Worm (Caenorhabditis elegans): Measurements from ENCODE around the gene zig-6.
A peak's percentile ranks its signal among the peaks of the same experiment; 100 is the strongest.

The zig-6 gene

DNA sequence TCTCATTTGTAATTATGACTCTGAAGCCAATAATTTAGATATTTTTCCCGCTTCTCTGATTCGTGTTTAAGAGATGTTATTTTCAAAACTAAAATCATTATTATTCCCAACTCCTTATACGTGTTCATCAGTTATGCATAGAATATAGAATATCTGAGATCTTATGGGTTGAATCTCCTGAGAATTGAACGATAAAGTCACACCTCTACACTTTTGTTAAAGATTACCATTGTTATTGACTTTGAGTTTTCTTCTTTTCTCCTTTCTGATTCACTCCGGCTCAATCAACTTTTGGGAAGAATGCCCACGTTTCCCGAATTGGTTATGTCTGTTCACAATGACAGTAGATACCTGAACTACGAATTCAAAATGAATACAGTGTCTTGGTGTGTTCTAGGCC lies 9.0 kb downstream of the zig-6 start, which contains the start of gene sru-48:
Gene sru-48, plus strand, starts transcription at position 301 of the 400 bp plus-strand sequence.
- TF ChIP-seq alr-1 (tag; optimal IDR thresholded peaks at IDR 0.05; ENCODE audit: borderline replicate concordance), result no peak
- TF ChIP-seq efl-1 (optimal IDR thresholded peaks at IDR 0.05), result no peak
- peak in 1 of 2 experiments; percentile 4 for TF ChIP-seq efl-1 (GFP tag; optimal IDR thresholded peaks at IDR 0.05 in 1 of 2)

DNA sequence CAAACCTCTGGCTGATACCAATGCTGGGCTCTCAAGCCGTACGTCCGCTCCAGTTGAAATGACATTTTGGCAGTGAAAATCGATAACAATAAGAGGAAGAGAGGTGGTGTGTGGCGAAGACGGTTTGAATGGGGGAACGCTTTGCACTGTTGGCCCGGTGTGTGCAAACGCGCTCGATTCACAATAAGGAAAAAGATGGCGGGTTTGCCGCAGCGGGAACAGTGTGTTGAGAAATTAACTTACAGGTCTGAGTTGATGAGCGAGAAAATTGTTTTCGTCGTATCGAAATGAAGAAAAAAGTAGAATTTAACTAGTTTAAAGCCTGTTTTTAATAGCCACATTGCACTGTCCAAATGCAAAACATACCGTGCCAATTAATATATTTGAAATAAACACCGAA lies 9.8 kb downstream of the zig-6 start, which contains the start of gene metl-9:
Gene metl-9, minus strand, starts transcription at position 101 of the 400 bp plus-strand sequence.
- TF ChIP-seq efl-1 (optimal IDR thresholded peaks at IDR 0.05), result no peak
- peak in 1 of 2 experiments; percentile 37 for TF ChIP-seq efl-1 (GFP tag; optimal IDR thresholded peaks at IDR 0.05 in 1 of 2)
- no peak for TF ChIP-seq isw-1 (GFP tag; IDR thresholded peaks at IDR 0.05)
- no peak for TF ChIP-seq lin-35 (GFP tag; optimal IDR thresholded peaks at IDR 0.05)
- no peak for TF ChIP-seq tlp-1 (tag; optimal IDR thresholded peaks at IDR 0.05)
- TF ChIP-seq lin-14 (GFP tag; optimal IDR thresholded peaks at IDR 0.05), result peak; percentile 9

DNA sequence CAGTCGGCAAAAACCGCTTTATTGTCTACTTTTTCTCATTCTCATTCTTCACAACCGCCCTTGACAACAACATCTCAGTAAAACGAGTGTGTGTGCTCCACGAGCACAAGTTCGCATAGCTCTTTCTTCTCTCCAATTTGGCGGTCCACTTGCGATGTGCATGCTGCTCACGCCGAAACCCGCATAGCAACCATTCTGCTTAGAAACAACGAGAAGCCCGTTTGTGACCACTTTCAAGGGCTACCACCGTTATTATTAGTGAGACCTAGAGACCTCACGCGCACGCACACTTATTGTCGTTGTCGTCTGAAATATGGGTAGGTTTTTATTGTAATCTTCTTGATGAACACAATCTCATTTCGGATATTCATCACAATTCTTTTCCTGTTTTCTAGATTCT lies 14.6 kb downstream of the zig-6 start, which contains the start of gene zchc-1A:
Gene zchc-1A, plus strand, starts transcription at position 114 of the 400 bp plus-strand sequence.
- TF ChIP-seq hpl-2 (GFP tag; optimal IDR thresholded peaks at IDR 0.05), result no peak
- peak; percentile 3 for TF ChIP-seq nhr-71 (tag; optimal IDR thresholded peaks at IDR 0.05)
- peak; percentile 62 for TF ChIP-seq fkh-8 (tag; optimal IDR thresholded peaks at IDR 0.05)

DNA sequence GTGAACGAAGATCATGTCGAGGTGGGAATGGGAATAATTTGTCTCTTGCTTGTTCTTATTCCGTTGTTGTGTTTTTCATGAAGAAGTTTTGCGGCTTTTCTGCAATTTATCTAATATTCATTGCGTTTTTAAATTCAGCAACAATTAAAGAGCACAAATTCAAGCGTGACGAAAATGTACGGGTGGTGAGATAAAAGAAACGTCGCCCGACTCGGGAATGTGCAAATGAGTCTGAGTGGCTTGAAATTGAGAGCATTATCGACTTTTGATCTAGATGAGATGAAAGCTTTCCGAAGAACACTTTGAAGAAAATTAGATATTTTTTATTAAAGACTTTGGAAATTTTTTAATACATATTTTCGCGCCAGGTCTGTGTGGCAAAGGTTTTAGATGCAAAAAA lies 17.8 kb downstream of the zig-6 start, which contains the start of gene T03G11.10:
Gene T03G11.10, minus strand, starts transcription at position 101 of the 400 bp plus-strand sequence.
- no peak for TF ChIP-seq irx-1 (tag; optimal IDR thresholded peaks at IDR 0.05)
- no peak for TF ChIP-seq nhr-77 (tag; optimal IDR thresholded peaks at IDR 0.05)
- TF ChIP-seq lin-13 (GFP tag; optimal IDR thresholded peaks at IDR 0.05), result no peak
- TF ChIP-seq swsn-7 (tag; optimal IDR thresholded peaks at IDR 0.05), result no peak
- TF ChIP-seq lin-39 (tag; optimal IDR thresholded peaks at IDR 0.05), result no peak
- no peak for TF ChIP-seq dsc-1 (tag; optimal IDR thresholded peaks at IDR 0.05)

DNA sequence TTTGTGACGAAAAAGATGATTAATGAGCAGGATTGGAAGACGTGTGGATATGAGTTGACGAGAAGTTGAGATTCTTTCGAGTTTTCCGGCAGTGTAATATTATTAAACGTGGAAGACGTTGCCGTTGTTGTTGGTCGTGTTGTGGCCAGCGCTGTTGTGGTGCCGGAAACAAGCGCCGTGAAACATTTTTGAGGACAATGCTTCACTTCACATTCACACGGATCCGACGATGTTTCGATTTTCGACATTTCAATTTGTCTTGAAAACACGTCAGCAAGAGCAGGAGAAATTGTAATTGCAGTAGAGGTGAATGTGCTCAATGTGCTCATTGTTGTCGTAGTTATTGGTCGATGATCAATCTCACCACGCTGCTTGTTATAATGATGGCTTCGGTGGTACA lies 20.1 kb downstream of the zig-6 start:
- no peak for TF ChIP-seq fos-1 (tag; optimal IDR thresholded peaks at IDR 0.05)
- TF ChIP-seq efl-1 (optimal IDR thresholded peaks at IDR 0.05), result no peak
- peak in 1 of 2 experiments; percentile 56 for TF ChIP-seq efl-1 (GFP tag; optimal IDR thresholded peaks at IDR 0.05 in 1 of 2)

DNA sequence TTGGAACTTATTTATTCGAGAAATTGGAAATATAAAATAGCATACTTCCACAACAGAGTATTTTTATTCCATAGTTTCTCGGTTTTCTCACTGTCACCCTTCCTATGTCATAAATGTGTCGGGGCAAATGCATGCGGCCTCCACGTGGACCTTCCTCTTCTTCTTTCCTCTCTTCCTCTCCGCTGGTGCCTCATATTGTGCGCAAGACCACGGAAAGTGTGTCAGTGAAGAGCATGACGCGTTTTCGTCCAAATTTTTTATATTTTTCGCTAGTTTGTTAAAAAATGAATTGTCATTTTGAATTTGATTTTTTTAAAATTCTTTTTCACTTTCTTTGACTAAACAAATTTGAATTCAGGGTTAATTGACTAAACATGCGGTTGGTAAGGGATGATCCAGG lies 23.8 kb downstream of the zig-6 start, which contains the start of gene mans-3:
Gene mans-3, plus strand, starts transcription at position 359 of the 400 bp plus-strand sequence.
- TF ChIP-seq aha-1 (tag; optimal IDR thresholded peaks at IDR 0.05) (no peak), grh-1 (GFP tag; IDR thresholded peaks at IDR 0.05) (peak; percentile 72), C34B4.2 (tag; optimal IDR thresholded peaks at IDR 0.05) (no peak), hlh-17 (GFP tag; optimal IDR thresholded peaks at IDR 0.05; ENCODE audit: borderline replicate concordance) (no peak), lir-3 (tag; optimal IDR thresholded peaks at IDR 0.05; ENCODE audit: poor library complexity) (peak; percentile 58), nhr-28 (tag; optimal IDR thresholded peaks at IDR 0.05) (no peak), pax-3 (tag; optimal IDR thresholded peaks at IDR 0.05) (peak; percentile 76), fkh-10 (GFP tag; optimal IDR thresholded peaks at IDR 0.05) (peak; percentile 82), unc-62 (GFP tag; optimal IDR thresholded peaks at IDR 0.05) (no peak), Y116A8C.19 (tag; optimal IDR thresholded peaks at IDR 0.05; ENCODE audit: borderline replicate concordance) (no peak), hlh-4 (tag; optimal IDR thresholded peaks at IDR 0.05) (no peak), snu-23 (GFP tag; optimal IDR thresholded peaks at IDR 0.05) (peak; percentile 97), nhr-237 (tag; optimal IDR thresholded peaks at IDR 0.05) (peak; percentile 35), pqm-1 (tag; optimal IDR thresholded peaks at IDR 0.05) (no peak), efl-1 (optimal IDR thresholded peaks at IDR 0.05) (peak; percentile 76 to 77), efl-1 (GFP tag; optimal IDR thresholded peaks at IDR 0.05 in 1 of 2) (peak; percentile 70 to 96), zag-1 (tag; optimal IDR thresholded peaks at IDR 0.05) (no peak), unc-30 (tag; optimal IDR thresholded peaks at IDR 0.05) (no peak), nhr-71 (tag; optimal IDR thresholded peaks at IDR 0.05) (peak; percentile 96), ces-1 (GFP tag; optimal IDR thresholded peaks at IDR 0.05) (no peak), isw-1 (GFP tag; IDR thresholded peaks at IDR 0.05) (peak; percentile 69), ama-1 (optimal IDR thresholded peaks at IDR 0.05) (no peak), F16B12.6 (tag; optimal IDR thresholded peaks at IDR 0.05) (peak; percentile 38), lsy-2 (tag; optimal IDR thresholded peaks at IDR 0.05) (peak; percentile 90 to 91), dpl-1 (GFP tag; optimal IDR thresholded peaks at IDR 0.05) (peak; percentile 71 to 80 (median 80)), nhr-47 (tag; optimal IDR thresholded peaks at IDR 0.05) (peak; percentile 93), nhr-90 (tag; optimal IDR thresholded peaks at IDR 0.05; ENCODE audit: poor library complexity) (peak; percentile 90), C16A3.4 (tag; optimal IDR thresholded peaks at IDR 0.05) (peak; percentile 93), efl-3 (GFP tag; optimal IDR thresholded peaks at IDR 0.05) (no peak), lin-35 (GFP tag; optimal IDR thresholded peaks at IDR 0.05) (peak; percentile 72 to 91)

All from whole organism, L1 larva.